Fruit fly (Drosophila melanogaster): ENCODE data around the gene CG5199.

CG5199 gene

DNA sequence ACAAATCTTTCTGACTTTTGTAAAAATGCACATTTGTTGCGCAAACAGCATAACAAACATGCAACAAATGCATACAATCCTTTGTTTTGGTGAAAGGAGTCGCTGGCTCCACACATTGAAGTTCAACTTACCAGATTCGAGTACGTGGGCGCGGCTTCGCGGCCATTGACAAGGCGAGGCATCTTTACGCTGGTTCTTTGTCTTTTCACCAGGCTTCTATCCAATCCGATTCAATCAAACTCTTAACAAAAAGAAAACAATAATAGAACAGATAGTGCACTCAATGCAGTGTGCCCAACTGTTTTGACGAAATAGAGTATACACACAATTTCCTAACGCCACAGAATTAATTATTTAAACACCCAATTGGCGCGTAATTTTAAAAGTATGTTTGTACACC is 22.5 kb downstream of the CG5199 start, which contains the start of gene CG5262 (continued):
- TF ChIP-seq row (GFP tag; IDR thresholded peaks at IDR 0.05) (0 out of 3 replicates have a peak, but pooled peaks have one; percentile 16), vfl (GFP tag; optimal IDR thresholded peaks at IDR 0.05) (no peak), unpg (GFP tag; optimal IDR thresholded peaks at IDR 0.05) (no peak), vnd (GFP tag; IDR thresholded peaks at IDR 0.05; ENCODE audit: partially characterized antibody) (no peak), CG12659 (GFP tag; optimal IDR thresholded peaks at IDR 0.05) (peak; percentile 21), Hsf (GFP tag; optimal IDR thresholded peaks at IDR 0.05) (no peak), ewg (GFP tag; optimal IDR thresholded peaks at IDR 0.05) (no peak), CG14860 (GFP tag; IDR thresholded peaks at IDR 0.05; ENCODE audit: partially characterized antibody) (no peak), wdn (GFP tag; IDR thresholded peaks at IDR 0.05) (no peak), CG12236 (GFP tag; optimal IDR thresholded peaks at IDR 0.05) (no peak), Ets65A (GFP tag) (no peak), CG18619 (GFP tag; optimal IDR thresholded peaks at IDR 0.05) (no peak), E2f2 (GFP tag; IDR thresholded peaks at IDR 0.05) (peak; percentile 92), Scr (GFP tag; IDR thresholded peaks at IDR 0.05; ENCODE audit: partially characterized antibody) (peak; percentile 28; the same call in 1 of the 2 replicates), wek (GFP tag; optimal IDR thresholded peaks at IDR 0.05) (no peak), CG11560 (tag; IDR thresholded peaks at IDR 0.05) (no peak), CG15269 (tag; optimal IDR thresholded peaks at IDR 0.05) (no peak), BtbVII (GFP tag; optimal IDR thresholded peaks at IDR 0.05) (no peak), Dll (GFP tag; IDR thresholded peaks at IDR 0.05; ENCODE audit: partially characterized antibody) (no peak), slbo (GFP tag; IDR thresholded peaks at IDR 0.05) (no peak), Bteb2 (GFP tag; optimal IDR thresholded peaks at IDR 0.05) (no peak), CG6854 (GFP tag; optimal IDR thresholded peaks at IDR 0.05) (no peak), CG18262 (tag; optimal IDR thresholded peaks at IDR 0.05) (no peak), CG4617 (GFP tag; optimal IDR thresholded peaks at IDR 0.05; ENCODE audit: borderline replicate concordance) (peak; percentile 83), CG10267 (tag; optimal IDR thresholded peaks at IDR 0.05) (peak; percentile 44), CG2202 (tag; optimal IDR thresholded peaks at IDR 0.05) (no peak), NK7.1 (GFP tag; optimal IDR thresholded peaks at IDR 0.05) (no peak), CG11695 (GFP tag; IDR thresholded peaks at IDR 0.05) (no peak), Atf-2 (GFP tag; optimal IDR thresholded peaks at IDR 0.05) (no peak), Dref (GFP tag; IDR thresholded peaks at IDR 0.05) (peak; percentile 43; the same call in 1 of the 2 replicates), sna (GFP tag; IDR thresholded peaks at IDR 0.05; ENCODE audit: partially characterized antibody) (0 out of 2 replicates have a peak, but pooled peaks have one; percentile 15), Stat92E (GFP tag; optimal IDR thresholded peaks at IDR 0.05) (peak in 1 of 3 experiments; percentile 22), CG14965 (GFP tag; optimal IDR thresholded peaks at IDR 0.05; ENCODE audit: borderline replicate concordance) (no peak), emc (GFP tag; optimal IDR thresholded peaks at IDR 0.05) (no peak), CG13424 (tag; optimal IDR thresholded peaks at IDR 0.05) (no peak), trh (GFP tag; optimal IDR thresholded peaks at IDR 0.05) (no peak), bbx (GFP tag; IDR thresholded peaks at IDR 0.05; ENCODE audit: partially characterized antibody) (peak; percentile 37), ken (GFP tag; IDR thresholded peaks at IDR 0.05) (no peak), Jarid2 (GFP tag; optimal IDR thresholded peaks at IDR 0.05) (no peak), pum (GFP tag; optimal IDR thresholded peaks at IDR 0.05) (no peak), CG7745 (tag; optimal IDR thresholded peaks at IDR 0.05) (no peak), B-H1 (GFP tag; IDR thresholded peaks at IDR 0.05) (no peak), Nf-YB (GFP tag; optimal IDR thresholded peaks at IDR 0.05) (peak; percentile 64), CG17829 (tag; optimal IDR thresholded peaks at IDR 0.05) (no peak), Camta (GFP tag; optimal IDR thresholded peaks at IDR 0.05) (no peak), sens (GFP tag) (no peak), H2.0 (GFP tag; IDR thresholded peaks at IDR 0.05) (no peak), tin (GFP tag; optimal IDR thresholded peaks at IDR 0.05) (no peak), CG10147 (GFP tag; optimal IDR thresholded peaks at IDR 0.05) (no peak), exex (tag; optimal IDR thresholded peaks at IDR 0.05) (no peak)
